Fruit fly (Drosophila melanogaster) whole organism, embryonic: ENCODE measurements around the gene CG5381.

Experiments
- CG12236 ChIP-seq: fragments of 200-800 bp; sonication (Bioruptor generic); optimal IDR thresholded peaks from 2 replicates; lab custom pipeline; 2016; ENCODE audit warnings: missing biosample characterization, missing genetic modification characterization
- CG4282 ChIP-seq: fragments of 200-800 bp; sonication (Bioruptor generic); optimal IDR thresholded peaks from 2 replicates; lab custom pipeline; 2016; ENCODE audit warnings: missing biosample characterization, missing genetic modification characterization
- Fer1 ChIP-seq: fragments of 200-800 bp; sonication (Bioruptor generic); optimal IDR thresholded peaks from 2 replicates; lab custom pipeline; 2017; ENCODE audit warnings: missing biosample characterization, mild to moderate bottlenecking, missing genetic modification characterization
- gce ChIP-seq: fragments of 200-800 bp; sonication (Bioruptor generic); IDR thresholded peaks from 3 replicates; pipeline ENCODE4 v1.3.6; 2022; ENCODE audit warnings: missing biosample characterization, missing genetic modification characterization
- lov ChIP-seq, 2 experiments: fragments of 200-800 bp in 1 of 2; fragments of >200 bp in 1 of 2; sonication (Bioruptor generic) in 1 of 2; IDR thresholded peaks in 1 of 2; optimal IDR thresholded peaks in 1 of 2; 2 replicates in 1 of 2; 3 replicates in 1 of 2; pipeline versions ENCODE4 v1.3.6 to Lab custom; 2017 to 2022; ENCODE audit warnings: missing biosample characterization in 1 of 2, missing genetic modification characterization in 1 of 2

DNA sequence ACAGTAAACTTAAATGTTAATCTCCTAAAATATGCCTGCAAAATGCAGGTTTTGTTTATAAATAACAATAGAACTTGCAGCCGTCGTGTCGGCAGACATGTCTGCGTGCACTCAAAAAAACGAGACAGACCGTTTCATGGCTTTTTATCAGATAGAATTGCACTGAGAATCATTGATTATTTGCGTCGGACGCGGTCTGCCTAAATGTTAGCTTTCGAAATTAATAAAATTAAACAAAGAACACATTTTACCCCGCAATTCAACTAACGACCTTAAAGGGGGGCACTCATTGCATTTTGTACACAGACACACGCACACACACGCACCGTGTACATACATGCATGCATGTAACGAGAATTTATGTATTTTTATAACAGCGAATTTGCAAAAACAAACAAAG, 46.1 kb downstream of the CG5381 start:
- TF ChIP-seq gce (0 out of 3 replicates have a peak, but pooled peaks have one; percentile 19), Fer1 (GFP tag; lab: Kevin White, UChicago) (no peak), CG4282 (no peak), CG12236 (peak; percentile 47), lov (optimal IDR thresholded peaks at IDR 0.05; lab: Kevin White, UChicago) (no peak), lov (GFP tag; IDR thresholded peaks at IDR 0.05; lab: Robert Waterston, UW) (0 out of 3 replicates have a peak, but pooled peaks have one; percentile 21)
